Fruit fly (Drosophila melanogaster): ENCODE measurements around the gene CG1486.

The CG1486 gene

DNA sequence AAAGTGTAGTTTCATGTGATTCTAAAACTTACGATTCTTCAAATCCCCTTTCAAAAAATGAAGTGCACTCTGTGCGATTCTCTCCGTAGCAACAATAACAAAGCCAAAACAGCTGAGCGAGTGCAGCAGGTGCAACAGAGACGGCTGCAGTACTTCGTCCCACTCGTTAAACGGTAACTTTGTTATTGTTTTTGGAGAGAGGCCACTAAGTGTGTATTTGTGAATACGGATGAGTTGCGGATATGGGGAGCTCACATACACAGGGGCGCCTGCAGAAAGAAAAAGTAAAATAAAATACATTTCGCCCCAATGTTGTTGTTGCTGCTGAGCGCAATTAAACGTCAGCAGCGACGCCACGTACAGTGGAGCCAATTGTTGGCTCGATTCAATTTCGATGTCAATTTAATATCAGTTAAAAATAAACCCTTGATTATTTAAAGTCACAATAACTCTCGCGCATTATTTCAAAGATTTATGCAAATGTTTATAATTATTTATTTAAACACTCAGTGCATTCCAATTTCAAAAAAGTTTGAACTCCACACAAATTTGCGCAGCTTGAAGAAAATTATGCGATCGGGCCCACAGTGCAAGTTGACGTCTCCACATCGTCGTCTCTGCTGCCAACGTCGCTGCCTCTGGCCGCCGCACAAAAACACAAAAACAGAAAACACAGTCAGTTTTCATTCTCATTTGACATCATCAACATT lies 43.7 kb downstream of the CG1486 start:
- TF ChIP-seq CTCF (optimal IDR thresholded peaks at IDR 0.05) (no peak), CG8478 (optimal IDR thresholded peaks at IDR 0.05) (no peak)

DNA sequence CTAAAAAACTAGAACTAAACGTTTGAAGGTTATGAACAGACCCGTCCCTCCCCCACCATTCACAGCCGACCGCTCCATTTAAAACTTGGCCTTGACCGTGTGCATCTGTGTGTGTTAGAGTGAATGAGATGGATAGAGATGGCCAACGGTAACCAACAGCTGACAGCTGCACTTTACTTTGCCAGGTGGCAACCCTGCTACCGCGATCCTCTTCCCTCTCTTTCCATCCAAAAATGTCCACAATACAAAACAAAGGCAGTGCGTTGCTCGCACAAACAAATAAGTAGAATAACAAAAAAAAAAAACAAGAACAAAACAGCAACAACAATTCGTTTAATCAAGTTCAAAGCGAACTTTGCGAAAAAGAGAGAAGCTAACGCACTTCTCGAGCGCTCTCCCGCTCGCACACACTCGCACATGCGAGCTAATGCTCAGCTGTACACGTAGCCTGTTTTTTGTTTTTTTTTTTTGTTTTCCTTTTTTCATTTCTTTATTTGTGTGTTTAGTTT lies 44.6 kb downstream of the CG1486 start:
- TF ChIP-seq CTCF (optimal IDR thresholded peaks at IDR 0.05): no peak
- no peak for TF ChIP-seq CG8478 (optimal IDR thresholded peaks at IDR 0.05)

DNA sequence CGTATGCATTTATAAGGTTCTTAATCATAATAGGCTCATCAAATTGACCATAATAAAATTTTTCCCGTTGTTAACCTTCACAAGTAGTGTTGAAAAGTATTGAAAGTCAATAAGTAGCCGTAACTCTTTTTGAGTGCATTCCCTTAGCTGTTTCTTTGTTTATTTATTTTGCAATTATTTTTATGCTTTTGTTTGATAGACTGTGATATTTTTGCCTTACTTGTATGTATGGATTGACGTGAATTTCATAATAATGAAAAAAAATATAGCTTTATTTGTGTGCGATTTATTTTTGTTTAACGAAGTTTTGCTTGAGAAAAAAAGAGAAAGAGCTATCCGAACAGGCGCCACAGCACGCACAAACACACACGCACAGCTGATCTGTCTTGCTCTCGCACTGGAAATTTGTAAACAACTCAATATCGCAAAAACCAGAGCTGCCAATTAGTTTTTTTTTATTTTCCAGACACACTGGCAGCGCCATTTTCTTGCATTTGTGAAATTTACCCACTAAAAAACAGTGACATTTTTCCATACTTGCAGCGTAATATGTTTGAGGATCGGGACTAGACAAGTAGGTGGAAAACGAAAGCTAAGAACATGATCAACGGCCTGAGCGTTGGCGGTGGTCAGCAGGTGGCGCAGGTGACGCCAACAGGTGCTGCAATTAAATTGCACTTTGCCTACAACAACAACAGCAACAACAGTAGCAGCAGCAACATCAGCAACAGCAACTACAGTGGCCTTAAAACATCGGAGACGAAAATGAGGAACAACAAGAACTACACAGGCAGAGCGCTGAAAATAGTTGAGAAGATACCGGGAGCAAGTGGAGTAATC lies 45.5 kb downstream of the CG1486 start:
- no peak for TF ChIP-seq CG8478 (optimal IDR thresholded peaks at IDR 0.05)
- no peak for TF ChIP-seq CTCF (optimal IDR thresholded peaks at IDR 0.05)

DNA sequence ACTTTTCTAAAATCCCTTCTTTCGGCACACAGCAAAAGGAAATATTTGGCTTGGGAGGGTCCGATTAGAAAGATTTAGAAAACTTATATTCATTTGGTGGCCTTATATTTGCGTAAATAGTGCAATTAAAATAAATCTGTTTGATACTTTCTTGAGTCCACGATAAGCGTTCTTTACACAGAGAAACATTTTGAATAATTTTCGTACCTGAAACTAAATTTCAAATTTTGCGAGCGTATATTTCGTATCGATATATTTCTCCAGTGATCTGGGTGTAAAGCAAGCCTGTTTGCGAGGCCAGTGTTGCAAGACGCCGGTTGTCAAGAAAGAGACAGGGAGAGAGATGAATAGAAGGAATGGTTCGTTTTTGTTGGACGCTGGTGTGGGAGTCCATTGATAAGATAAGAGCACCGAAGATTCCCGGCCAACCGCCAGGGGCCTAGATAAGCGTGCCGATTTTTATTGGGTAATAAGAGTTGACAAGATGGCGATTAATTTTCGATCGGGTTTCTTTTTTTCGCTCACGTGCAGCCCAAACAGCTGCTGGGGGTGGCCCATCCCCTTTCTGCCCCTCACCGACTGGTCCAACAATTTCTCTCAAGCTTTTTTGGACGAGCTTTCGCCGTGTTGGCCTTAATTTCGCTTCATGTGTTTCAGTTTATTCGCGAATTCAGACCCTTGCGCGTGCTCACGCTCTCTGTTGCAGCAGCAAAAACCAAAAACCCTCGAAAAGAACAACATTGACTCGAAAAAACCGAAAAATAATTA lies 50.0 kb downstream of the CG1486 start, which contains the start of gene slgA:
Gene slgA, plus strand, starts transcription at position 344 of the 768 bp plus-strand sequence.
- TF ChIP-seq CTCF (optimal IDR thresholded peaks at IDR 0.05) (no peak), CG8478 (optimal IDR thresholded peaks at IDR 0.05) (no peak)

DNA sequence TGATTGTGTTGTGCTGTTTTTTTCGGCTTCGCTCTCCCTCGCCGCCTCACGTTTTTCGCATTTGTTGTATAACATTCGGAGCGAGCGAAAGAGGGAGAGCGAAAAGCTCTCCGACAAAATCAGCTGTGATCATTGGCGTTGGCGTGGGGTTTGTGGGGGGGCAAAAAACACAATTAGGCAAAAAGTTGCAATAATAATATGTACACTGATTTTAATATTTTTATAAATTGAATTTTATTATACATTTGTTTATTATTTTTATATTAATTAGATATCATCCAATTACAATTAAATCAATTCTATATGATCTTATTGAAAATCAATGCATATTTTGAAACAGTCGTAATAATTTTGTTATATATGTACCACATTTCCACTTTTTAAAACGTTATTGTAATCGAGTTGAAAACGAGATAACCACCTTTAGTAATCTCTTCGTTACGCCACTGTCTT lies 51.8 kb downstream of the CG1486 start:
- TF ChIP-seq CTCF (optimal IDR thresholded peaks at IDR 0.05) (no peak), CG8478 (optimal IDR thresholded peaks at IDR 0.05) (no peak)
